Fruit fly (Drosophila melanogaster) whole organism, embryonic: ENCODE results near the gene CG15408.

Experiments used
- Adf1 ChIP-seq: fragments of 200-800 bp; sonication (Bioruptor generic); IDR thresholded peaks from 2 replicates; pipeline ENCODE4 v1.3.6; 2022; ENCODE audit warnings: missing biosample characterization, missing genetic modification characterization
- BtbVII ChIP-seq: fragments of 200-800 bp; sonication (Bioruptor generic); optimal IDR thresholded peaks from 3 replicates; lab custom pipeline; 2017; ENCODE audit warnings: missing biosample characterization, mild to moderate bottlenecking, missing genetic modification characterization
- CG10543 ChIP-seq: fragments of 200-800 bp; sonication (Bioruptor generic); optimal IDR thresholded peaks from 3 replicates; lab custom pipeline; 2017; ENCODE audit warnings: missing biosample characterization, mild to moderate bottlenecking, missing genetic modification characterization, moderate library complexity
- CG12391 ChIP-seq: fragments of 200-800 bp; sonication (Bioruptor generic); optimal IDR thresholded peaks from 3 replicates; lab custom pipeline; 2018; ENCODE audit warnings: missing biosample characterization, mild to moderate bottlenecking, missing genetic modification characterization, moderate library complexity
- CG1529 ChIP-seq: fragments of 200-800 bp; sonication (Bioruptor generic); optimal IDR thresholded peaks from 3 replicates; lab custom pipeline; 2018; ENCODE audit warnings: missing biosample characterization, missing genetic modification characterization
- CG16863 ChIP-seq: fragments of 200-800 bp; sonication (Bioruptor generic); optimal IDR thresholded peaks from 3 replicates; lab custom pipeline; 2016; ENCODE audit warnings: missing biosample characterization, missing genetic modification characterization
- CG17359 ChIP-seq: fragments of 200-800 bp; sonication (Bioruptor generic); optimal IDR thresholded peaks from 3 replicates; lab custom pipeline; 2018; ENCODE audit warnings: missing biosample characterization, mild to moderate bottlenecking, missing genetic modification characterization, moderate library complexity
- CG17612 ChIP-seq: fragments of 200-800 bp; sonication (Bioruptor generic); IDR thresholded peaks from 2 replicates; pipeline ENCODE4 v1.3.6; 2022; ENCODE audit warnings: missing biosample characterization, missing genetic modification characterization
- CG18599 ChIP-seq: fragments of 200-800 bp; sonication (Bioruptor generic); optimal IDR thresholded peaks from 3 replicates; lab custom pipeline; 2017; ENCODE audit warnings: missing biosample characterization, missing genetic modification characterization, mild to moderate bottlenecking, moderate library complexity, missing genetic modification reagents
- CG32532 ChIP-seq: fragments of 200-800 bp; sonication (Bioruptor generic); IDR thresholded peaks from 2 replicates; pipeline ENCODE4 v1.3.6; 2022; ENCODE audit warnings: missing biosample characterization, missing genetic modification characterization
- CG34224 ChIP-seq: fragments of 200-800 bp; sonication (Bioruptor generic); IDR thresholded peaks from 3 replicates; pipeline ENCODE4 v1.3.6; 2022; ENCODE audit warnings: missing biosample characterization, missing genetic modification characterization; ENCODE audit not compliant: partially characterized antibody
- CG34376 ChIP-seq: fragments of 200-800 bp; sonication (Bioruptor generic); optimal IDR thresholded peaks from 2 replicates; lab custom pipeline; 2018; ENCODE audit warnings: missing biosample characterization, mild to moderate bottlenecking, missing genetic modification characterization
- CG5180 ChIP-seq: fragments of 200-800 bp; sonication (Bioruptor generic); optimal IDR thresholded peaks from 3 replicates; lab custom pipeline; 2017; ENCODE audit warnings: missing biosample characterization, missing genetic modification characterization, mild to moderate bottlenecking, moderate library complexity, missing genetic modification reagents
- CG5245 ChIP-seq: fragments of 200-800 bp; sonication (Bioruptor generic); optimal IDR thresholded peaks from 3 replicates; lab custom pipeline; 2016; ENCODE audit warnings: missing biosample characterization, missing genetic modification characterization
- CG5953 ChIP-seq: fragments of 200-800 bp; sonication (Bioruptor generic); IDR thresholded peaks from 2 replicates; pipeline ENCODE4 v1.3.6; 2022; ENCODE audit warnings: missing biosample characterization, missing genetic modification characterization
- CG6813 ChIP-seq: fragments of 200-800 bp; sonication (Bioruptor generic); optimal IDR thresholded peaks from 2 replicates; lab custom pipeline; 2017; ENCODE audit warnings: missing biosample characterization, missing genetic modification characterization, mild to moderate bottlenecking, moderate library complexity, missing genetic modification reagents
- CG8281 ChIP-seq: fragments of 200-800 bp; sonication (Bioruptor generic); optimal IDR thresholded peaks from 2 replicates; lab custom pipeline; 2018; ENCODE audit warnings: missing biosample characterization, mild to moderate bottlenecking, missing genetic modification characterization, moderate library complexity
- CG8388 ChIP-seq: fragments of 200-800 bp; sonication (Bioruptor generic); optimal IDR thresholded peaks from 2 replicates; lab custom pipeline; 2019; ENCODE audit warnings: missing biosample characterization, mild to moderate bottlenecking, missing genetic modification characterization, moderate library complexity
- Dad ChIP-seq: fragments of 200-800 bp; sonication (Bioruptor generic); optimal IDR thresholded peaks from 3 replicates; lab custom pipeline; 2016; ENCODE audit warnings: missing biosample characterization, missing genetic modification characterization
- Dip2 ChIP-seq: fragments of 200-800 bp; sonication (Bioruptor generic); IDR thresholded peaks from 2 replicates; pipeline ENCODE4 v1.3.6; 2022; ENCODE audit warnings: missing biosample characterization, missing genetic modification characterization
- Elba2 ChIP-seq: fragments of 200-800 bp; sonication (Bioruptor generic); optimal IDR thresholded peaks from 3 replicates; lab custom pipeline; 2016; ENCODE audit warnings: missing biosample characterization, missing genetic modification characterization
- Fer1 ChIP-seq: fragments of 200-800 bp; sonication (Bioruptor generic); optimal IDR thresholded peaks from 2 replicates; lab custom pipeline; 2017; ENCODE audit warnings: missing biosample characterization, mild to moderate bottlenecking, missing genetic modification characterization
- GATAe ChIP-seq: fragments of 200-800 bp; sonication (Bioruptor generic); conservative IDR thresholded peaks from 2 replicates; pipeline ENCODE4 v1.3.6; 2022; ENCODE audit warnings: missing biosample characterization, missing genetic modification characterization
- HHEX ChIP-seq: fragments of 200-800 bp; sonication (Bioruptor generic); optimal IDR thresholded peaks from 3 replicates; lab custom pipeline; 2017; ENCODE audit warnings: missing biosample characterization, mild to moderate bottlenecking, missing genetic modification characterization, missing genetic modification reagents
- Hey ChIP-seq: fragments of 200-800 bp; sonication (Bioruptor generic); optimal IDR thresholded peaks from 3 replicates; lab custom pipeline; 2018; ENCODE audit warnings: missing biosample characterization, mild to moderate bottlenecking, missing genetic modification characterization
- HmgZ ChIP-seq: fragments of 200-800 bp; sonication (Bioruptor generic); optimal IDR thresholded peaks from 2 replicates; lab custom pipeline; 2018; ENCODE audit warnings: missing biosample characterization, mild to moderate bottlenecking, missing genetic modification characterization
- Hmr ChIP-seq: fragments of 200-800 bp; sonication (Bioruptor generic); optimal IDR thresholded peaks from 3 replicates; lab custom pipeline; 2017; ENCODE audit warnings: mild to moderate bottlenecking, missing biosample characterization, missing genetic modification reagents, missing genetic modification characterization
- Hr3 ChIP-seq: fragments of 200-800 bp; sonication (Bioruptor generic); optimal IDR thresholded peaks from 3 replicates; lab custom pipeline; 2016; ENCODE audit warnings: missing biosample characterization, missing genetic modification characterization
- MTF-1 ChIP-seq: fragments of 200-800 bp; sonication (Bioruptor generic); optimal IDR thresholded peaks from 2 replicates; lab custom pipeline; 2018; ENCODE audit warnings: missing biosample characterization, mild to moderate bottlenecking, missing genetic modification characterization, borderline replicate concordance
- PHDP ChIP-seq: fragments of 200-800 bp; sonication (Bioruptor generic); optimal IDR thresholded peaks from 3 replicates; lab custom pipeline; 2018; ENCODE audit warnings: missing biosample characterization, mild to moderate bottlenecking, missing genetic modification characterization, moderate library complexity
- Sry-δ ChIP-seq: fragments of 200-800 bp; sonication (Bioruptor generic); optimal IDR thresholded peaks from 2 replicates; lab custom pipeline; 2016; ENCODE audit warnings: missing biosample characterization, missing genetic modification characterization
- Taf1 ChIP-seq: fragments of 200-800 bp; sonication (Bioruptor generic); IDR thresholded peaks from 2 replicates; pipeline ENCODE4 v1.3.6; 2022; ENCODE audit warnings: missing biosample characterization, missing genetic modification characterization
- Xbp1 ChIP-seq: fragments of 200-800 bp; sonication (Bioruptor generic); optimal IDR thresholded peaks from 3 replicates; lab custom pipeline; 2016; ENCODE audit warnings: missing biosample characterization, mild to moderate bottlenecking, missing genetic modification characterization
- cg ChIP-seq: fragments of 200-800 bp; sonication (Bioruptor generic); optimal IDR thresholded peaks from 3 replicates; lab custom pipeline; 2019; ENCODE audit warnings: missing biosample characterization, mild to moderate bottlenecking, missing genetic modification characterization, moderate library complexity
- crol ChIP-seq: fragments of 200-800 bp; sonication (Bioruptor generic); IDR thresholded peaks from 2 replicates; pipeline ENCODE4 v1.3.6; 2022; ENCODE audit warnings: missing biosample characterization, missing genetic modification characterization
- dan ChIP-seq: fragments of 200-800 bp; sonication (Bioruptor generic); IDR thresholded peaks from 2 replicates; pipeline ENCODE4 v1.3.6; 2022; ENCODE audit warnings: missing biosample characterization, missing genetic modification characterization
- eve ChIP-seq, 2 experiments: fragments of >200 bp; optimal IDR thresholded peaks; 2 replicates each; lab custom pipeline; 2017; ENCODE audit warnings: missing biosample characterization in 2 of 2, missing genetic modification characterization in 2 of 2
- exex ChIP-seq: fragments of 200-800 bp; sonication (Bioruptor generic); optimal IDR thresholded peaks from 4 replicates; lab custom pipeline; 2018; ENCODE audit warnings: missing biosample characterization, mild to moderate bottlenecking, missing genetic modification characterization, moderate library complexity
- fd3F ChIP-seq: fragments of 200-800 bp; sonication (Bioruptor generic); optimal IDR thresholded peaks from 2 replicates; lab custom pipeline; 2018; ENCODE audit warnings: missing biosample characterization, mild to moderate bottlenecking, missing genetic modification characterization, moderate library complexity
- grn ChIP-seq: fragments of 200-800 bp; sonication (Bioruptor generic); optimal IDR thresholded peaks from 3 replicates; lab custom pipeline; 2017; ENCODE audit warnings: missing biosample characterization, missing genetic modification characterization
- her ChIP-seq: fragments of 200-800 bp; sonication (Bioruptor generic); optimal IDR thresholded peaks from 2 replicates; lab custom pipeline; 2016; ENCODE audit warnings: missing biosample characterization, missing genetic modification characterization
- hkb ChIP-seq, 2 experiments: fragments of 200-800 bp in 1 of 2; fragments of >200 bp in 1 of 2; sonication (Bioruptor generic) in 1 of 2; IDR thresholded peaks in 1 of 2; optimal IDR thresholded peaks in 1 of 2; 2 replicates each; pipeline versions ENCODE4 v1.3.6 to Lab custom; 2017 to 2022; ENCODE audit warnings: missing biosample characterization in 1 of 2, missing genetic modification characterization in 1 of 2
- mirr ChIP-seq: fragments of 200-800 bp; sonication (Bioruptor generic); optimal IDR thresholded peaks from 3 replicates; lab custom pipeline; 2018; ENCODE audit warnings: missing biosample characterization, mild to moderate bottlenecking, missing genetic modification characterization
- org-1 ChIP-seq: fragments of 200-800 bp; sonication (Bioruptor generic); optimal IDR thresholded peaks from 2 replicates; lab custom pipeline; 2017; ENCODE audit warnings: missing biosample characterization, missing genetic modification characterization
- sd ChIP-seq: fragments of 200-800 bp; sonication (Bioruptor generic); optimal IDR thresholded peaks from 3 replicates; lab custom pipeline; 2018; ENCODE audit warnings: missing biosample characterization, mild to moderate bottlenecking, missing genetic modification characterization, moderate library complexity
- sug ChIP-seq: fragments of 200-800 bp; optimal IDR thresholded peaks from 2 replicates; lab custom pipeline; 2019; ENCODE audit warnings: missing biosample characterization, mild to moderate bottlenecking, missing genetic modification characterization, moderate library complexity
- tx ChIP-seq: fragments of 200-800 bp; sonication (Bioruptor generic); optimal IDR thresholded peaks from 2 replicates; lab custom pipeline; 2016; ENCODE audit warnings: missing biosample characterization, missing genetic modification characterization
- unc-4 ChIP-seq: fragments of 200-800 bp; sonication (Bioruptor generic); IDR thresholded peaks from 2 replicates; pipeline ENCODE4 v1.3.6; 2022; ENCODE audit warnings: missing biosample characterization, missing genetic modification characterization; ENCODE audit not compliant: partially characterized antibody
- wdn ChIP-seq: fragments of 200-800 bp; sonication (Bioruptor generic); IDR thresholded peaks from 2 replicates; pipeline ENCODE4 v1.3.6; 2022; ENCODE audit warnings: missing biosample characterization, missing genetic modification characterization

The CG15408 gene

dm6 chr2L:3368425-3368824 is 35.8 kb downstream of the CG15408 start:
- TF ChIP-seq org-1 (GFP tag; lab: Kevin White, UChicago) (no peak), tx (no peak), her (no peak), Taf1 (GFP tag; lab: Robert Waterston, UW) (no peak), Dip2 (GFP tag; lab: Robert Waterston, UW) (no peak), CG5953 (GFP tag; lab: Robert Waterston, UW) (no peak), CG16863 (GFP tag; lab: Kevin White, UChicago) (no peak), cg (GFP tag; lab: Kevin White, UChicago) (no peak), unc-4 (GFP tag; lab: Robert Waterston, UW) (no peak), CG34224 (GFP tag; lab: Robert Waterston, UW) (no peak), eve (GFP tag; optimal IDR thresholded peaks at IDR 0.05; lab: Kevin White, UChicago) (no peak), Sry-δ (no peak), CG8281 (tag; lab: Kevin White, UChicago) (no peak), Hey (tag; lab: Kevin White, UChicago) (no peak), MTF-1 (no peak), dan (GFP tag; lab: Robert Waterston, UW) (no peak), PHDP (no peak), Hmr (GFP tag; lab: Kevin White, UChicago) (no peak)
- TF ChIP-seq, all 482 proteins: peak for 0

- TF ChIP-seq CG18599 (GFP tag; lab: Kevin White, UChicago) (peak; percentile 60), CG34376 (peak; percentile 81), CG17612 (GFP tag; lab: Robert Waterston, UW) (no peak), wdn (GFP tag; lab: Robert Waterston, UW) (no peak), sd (tag; lab: Kevin White, UChicago) (peak; percentile 69), HHEX (GFP tag; lab: Kevin White, UChicago) (peak; percentile 3), Adf1 (0 out of 2 replicates have a peak, but pooled peaks have one; percentile 25), grn (GFP tag; lab: Kevin White, UChicago) (peak; percentile 72), CG5180 (GFP tag; lab: Kevin White, UChicago) (peak; percentile 22), Fer1 (GFP tag; lab: Kevin White, UChicago) (peak; percentile 4), BtbVII (GFP tag; lab: Kevin White, UChicago) (peak; percentile 49), CG10543 (GFP tag; lab: Kevin White, UChicago) (peak; percentile 68), fd3F (GFP tag; lab: Kevin White, UChicago) (no peak), CG32532 (GFP tag; lab: Robert Waterston, UW) (peak; percentile 11; the same call in 1 of the 2 replicates), CG8388 (GFP tag; lab: Kevin White, UChicago) (no peak), Elba2 (no peak), CG5245 (GFP tag; lab: Kevin White, UChicago) (no peak), sug (tag; lab: Kevin White, UChicago) (peak; percentile 85), HmgZ (tag; lab: Kevin White, UChicago) (peak; percentile 40), Hey (tag; lab: Kevin White, UChicago) (peak; percentile 70), mirr (GFP tag; lab: Kevin White, UChicago) (peak; percentile 84), crol (GFP tag; lab: Robert Waterston, UW) (peak; percentile 80), Xbp1 (no peak), Dad (GFP tag; lab: Kevin White, UChicago) (no peak), CG1529 (GFP tag; lab: Kevin White, UChicago) (no peak), exex (tag; lab: Kevin White, UChicago) (peak; percentile 97), Hr3 (GFP tag; lab: Kevin White, UChicago) (no peak), CG12391 (tag; lab: Kevin White, UChicago) (no peak), CG17359 (tag; lab: Kevin White, UChicago) (no peak), Hmr (GFP tag; lab: Kevin White, UChicago) (peak; percentile 26), hkb (optimal IDR thresholded peaks at IDR 0.05; lab: Kevin White, UChicago) (no peak), hkb (GFP tag; IDR thresholded peaks at IDR 0.05; lab: Robert Waterston, UW) (0 out of 2 replicates have a peak, but pooled peaks have one; percentile 20), GATAe (GFP tag; lab: Robert Waterston, UW) (peak; percentile 92), CG6813 (peak; percentile 10)
Observed at dm6 chr2L:3369083-3369653, 36.6 kb downstream of the CG15408 start.
